Fruit fly (Drosophila melanogaster): Measurements from ENCODE around the gene Mpc1.

Gene Mpc1

DNA sequence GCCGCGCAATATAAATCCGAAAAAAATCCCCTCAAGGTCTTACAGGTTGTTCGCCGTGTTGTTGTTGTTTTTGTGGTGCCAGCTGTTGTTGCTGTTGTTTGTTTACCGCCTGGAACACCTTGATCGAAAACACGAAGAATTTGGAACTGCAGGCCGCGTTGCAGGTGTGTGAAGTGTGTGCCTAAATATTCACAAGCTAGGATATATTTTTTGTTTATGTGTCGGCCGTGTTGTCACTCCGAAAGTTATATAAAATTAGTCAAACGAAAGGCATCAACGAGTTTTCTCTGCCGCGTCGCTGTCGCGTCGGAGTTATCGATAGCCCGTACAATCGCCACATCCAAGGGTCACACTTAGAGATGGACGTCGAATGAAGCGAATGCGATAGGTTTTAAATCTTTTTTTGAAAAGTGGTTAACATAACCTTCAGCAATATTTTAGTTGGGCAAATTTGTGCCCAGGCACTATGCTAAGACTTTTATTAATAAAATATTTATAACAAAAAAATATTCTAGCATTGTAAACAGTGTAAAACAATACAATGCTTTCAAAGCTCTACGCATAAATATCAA lies at the start of gene Mpc1:
Mpc1 (minus strand) TSS at position 314 of the 572 bp plus-strand sequence.
- TF ChIP-seq CG8478 (optimal IDR thresholded peaks at IDR 0.05) (no peak), CTCF (optimal IDR thresholded peaks at IDR 0.05) (no peak)

DNA sequence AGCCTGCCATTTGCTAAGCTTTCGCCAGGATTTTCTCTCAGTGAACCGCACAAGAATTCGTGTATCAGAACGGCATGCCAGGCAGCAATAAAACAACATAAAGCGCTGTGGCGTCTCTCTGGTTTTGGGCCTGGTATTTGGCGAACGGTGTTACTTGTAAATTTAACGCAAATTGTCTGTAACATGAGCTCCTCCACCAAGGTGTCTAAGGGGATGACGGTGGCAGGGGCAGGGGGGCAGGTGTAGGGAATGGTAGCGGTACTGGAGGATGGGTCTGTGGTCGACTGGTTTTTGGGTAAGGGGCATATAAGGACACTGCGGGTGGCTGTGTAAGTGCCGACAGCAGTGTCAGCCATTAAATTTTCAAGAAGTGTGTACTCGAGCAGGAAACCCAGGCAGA lies 36.4 kb upstream of the Mpc1 start:
- TF ChIP-seq CG8478 (optimal IDR thresholded peaks at IDR 0.05) (no peak), CTCF (optimal IDR thresholded peaks at IDR 0.05) (no peak)

DNA sequence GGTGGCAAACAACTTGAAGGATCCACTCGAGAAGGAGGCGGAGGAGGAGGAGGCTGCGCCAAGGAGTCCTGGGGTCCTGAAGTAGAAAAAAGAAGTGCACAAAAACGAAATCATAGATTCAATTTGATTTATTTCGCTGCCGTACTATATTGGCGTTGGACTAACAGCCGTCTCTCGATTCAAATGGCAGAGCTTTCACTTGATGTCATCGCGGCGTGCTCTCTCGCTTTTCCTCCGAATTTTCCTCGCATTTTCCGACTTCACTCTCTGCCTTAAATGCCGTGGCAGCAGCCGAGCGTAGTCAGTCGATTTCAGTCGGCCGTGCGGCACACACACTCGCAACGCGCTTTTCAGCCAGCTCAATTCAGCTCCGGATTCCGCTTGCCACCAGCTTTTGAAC lies 21.4 kb upstream of the Mpc1 start, which contains the start of gene CG43732:
CG43732 (plus strand) TSS at position 301 of the 400 bp plus-strand sequence.
- TF ChIP-seq CTCF (optimal IDR thresholded peaks at IDR 0.05) (no peak), CG8478 (optimal IDR thresholded peaks at IDR 0.05) (no peak)

DNA sequence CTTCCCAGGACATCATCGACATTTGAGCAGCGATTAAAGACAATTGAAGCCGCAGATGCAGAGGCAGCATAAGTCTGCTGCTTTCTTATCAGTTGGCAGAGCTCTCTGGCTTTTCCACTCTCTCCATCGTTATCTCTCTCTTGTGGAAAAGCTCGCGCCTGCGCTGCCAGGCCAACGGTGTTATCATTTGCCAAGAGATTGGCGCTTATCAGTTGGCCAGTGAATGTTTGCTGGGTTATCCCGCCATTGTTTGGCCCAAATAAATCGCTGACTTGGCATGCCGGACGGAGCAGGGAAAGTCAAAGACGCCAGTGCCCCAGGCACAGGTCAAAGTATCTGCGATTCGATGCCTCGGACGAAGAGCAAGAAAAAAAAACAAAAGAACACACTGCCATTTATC lies 20.7 kb upstream of the Mpc1 start:
- no peak for TF ChIP-seq CG8478 (optimal IDR thresholded peaks at IDR 0.05)
- no peak for TF ChIP-seq CTCF (optimal IDR thresholded peaks at IDR 0.05)

DNA sequence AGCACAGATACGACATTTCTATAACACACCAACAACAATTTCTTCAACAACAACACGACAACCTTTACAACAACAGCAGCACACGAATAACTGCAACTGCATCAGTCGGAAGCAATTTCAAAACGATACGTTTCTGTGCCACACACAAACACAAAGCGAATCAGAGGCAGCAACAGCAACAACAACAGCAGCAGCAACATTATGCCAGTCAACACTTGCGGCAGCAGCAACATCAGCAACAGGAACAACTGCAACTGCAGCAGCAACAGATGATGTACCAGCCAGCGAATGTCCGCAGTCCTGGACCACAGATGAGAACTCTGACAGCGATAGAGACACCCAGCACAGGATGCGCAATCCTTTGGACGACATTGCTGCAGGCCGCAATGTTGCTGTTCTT lies 18.8 kb upstream of the Mpc1 start:
- no peak for TF ChIP-seq CG8478 (optimal IDR thresholded peaks at IDR 0.05)
- TF ChIP-seq CTCF (optimal IDR thresholded peaks at IDR 0.05): no peak

DNA sequence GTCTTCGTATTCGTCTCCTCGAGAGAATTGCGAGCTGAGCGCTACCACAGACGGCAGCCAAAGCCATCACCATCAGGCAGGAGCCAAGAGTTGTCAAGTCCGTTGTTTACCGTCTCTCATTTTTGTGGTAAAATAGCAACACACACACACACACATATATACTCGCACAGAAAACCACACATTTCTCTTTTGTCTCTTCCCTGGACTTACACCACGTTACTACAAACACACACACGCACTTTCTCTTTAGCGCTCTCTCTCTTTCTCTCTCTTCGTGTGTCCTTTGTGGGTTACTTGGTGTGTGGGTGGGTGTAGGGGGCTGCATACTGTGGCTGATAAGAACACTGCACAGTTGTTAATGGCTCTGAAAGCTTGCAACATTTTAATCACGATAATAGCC lies 3.3 kb upstream of the Mpc1 start:
- TF ChIP-seq CTCF (optimal IDR thresholded peaks at IDR 0.05): no peak
- TF ChIP-seq CG8478 (optimal IDR thresholded peaks at IDR 0.05): no peak

DNA sequence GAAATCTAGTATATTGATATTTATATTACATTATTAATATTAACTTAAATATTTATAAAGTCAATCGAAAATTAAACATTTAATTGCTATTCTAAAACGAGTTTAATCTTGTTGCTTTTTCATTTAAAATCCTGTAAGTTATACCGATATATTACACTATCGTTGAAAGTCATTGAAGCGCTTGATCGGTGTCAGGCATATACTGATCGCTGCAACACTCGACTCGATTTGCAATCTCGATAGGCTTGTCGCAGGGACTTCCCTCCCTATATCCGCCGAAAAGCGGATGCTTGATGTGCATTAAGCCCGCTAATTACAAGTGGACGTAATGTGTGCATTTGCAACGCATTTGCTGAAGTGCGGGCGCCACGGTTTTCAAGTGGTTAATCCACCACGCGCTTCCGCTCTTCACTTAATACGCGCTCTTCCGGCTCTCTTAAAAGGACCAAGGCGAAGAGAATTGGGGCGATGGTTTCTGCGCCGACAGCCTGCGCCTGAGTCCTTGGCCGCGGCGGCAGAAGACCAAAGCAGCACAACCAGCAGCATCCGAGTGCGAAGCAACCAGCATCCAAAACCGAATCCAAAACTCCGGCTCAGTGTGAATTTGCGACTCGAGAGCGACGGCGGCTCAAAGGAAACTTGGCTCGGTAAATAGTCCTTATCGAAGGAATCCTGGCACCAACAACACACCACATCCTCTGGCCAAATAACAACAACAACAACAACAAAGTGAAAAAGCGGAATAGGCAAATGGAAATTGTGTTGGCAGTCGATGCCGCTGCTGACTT lies 653 bp upstream of the Mpc1 start, which contains the start of gene CG42613:
CG42613 (plus strand) TSS at position 279 of the 788 bp plus-strand sequence.
- TF ChIP-seq CTCF (optimal IDR thresholded peaks at IDR 0.05) (peak in 1 of 2 experiments; percentile 12), CG8478 (optimal IDR thresholded peaks at IDR 0.05) (no peak)

DNA sequence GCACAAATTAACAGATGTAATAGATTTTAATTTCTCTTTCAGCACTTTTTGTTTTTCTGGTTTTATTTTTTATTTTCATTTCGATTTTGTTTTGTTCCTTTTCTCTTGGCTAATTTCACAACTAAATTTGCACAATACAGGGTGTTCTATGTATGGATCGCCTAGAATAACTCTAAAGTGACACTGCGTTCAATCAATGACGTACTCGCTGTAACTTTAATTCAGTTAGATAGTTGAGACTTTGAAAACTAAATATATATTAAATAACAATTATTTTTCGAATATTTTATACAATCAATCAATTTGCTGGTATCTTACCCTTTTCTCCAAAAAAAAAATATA lies 3.9 kb downstream of the Mpc1 start:
- TF ChIP-seq CG8478 (optimal IDR thresholded peaks at IDR 0.05) (no peak), CTCF (optimal IDR thresholded peaks at IDR 0.05) (no peak)

DNA sequence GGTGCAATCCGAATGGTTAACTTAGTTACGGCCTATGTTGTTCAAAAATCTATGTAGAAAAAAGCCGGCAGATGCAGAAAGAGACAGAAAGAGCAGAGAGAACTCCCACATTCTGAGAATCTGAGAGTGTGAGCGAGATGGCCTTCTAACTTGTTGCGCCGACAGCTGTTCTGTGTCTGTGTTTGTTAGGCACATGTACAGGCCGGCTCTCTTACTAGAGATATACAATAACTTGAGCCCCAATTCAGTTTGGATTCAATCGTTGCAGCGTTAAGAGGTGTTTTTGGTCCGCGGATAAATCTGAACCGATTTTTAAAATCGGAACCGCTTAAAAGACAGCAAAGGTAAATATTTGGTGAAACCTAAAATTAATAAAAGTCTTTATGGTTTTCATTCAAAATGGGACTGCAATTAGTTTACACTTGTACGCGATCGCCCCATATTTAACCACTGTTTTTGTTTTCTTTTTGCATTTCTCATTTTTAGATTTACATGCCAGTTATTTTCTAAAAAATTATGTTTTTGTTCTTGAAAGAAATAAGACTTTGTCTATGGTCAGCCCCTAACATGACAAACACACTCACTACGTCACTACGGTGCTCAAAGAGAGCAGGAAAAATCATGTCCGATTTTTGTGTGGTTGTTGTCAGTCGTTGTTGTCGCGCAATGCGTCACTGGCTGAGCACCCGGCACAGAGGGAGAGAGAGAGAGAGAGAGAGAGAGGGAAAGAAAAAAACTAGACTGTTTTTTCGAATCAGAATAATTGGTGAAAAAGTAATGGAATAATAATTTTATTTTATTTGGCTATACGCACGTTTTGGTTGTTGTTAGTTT lies 4.4 kb downstream of the Mpc1 start:
- TF ChIP-seq CG8478 (optimal IDR thresholded peaks at IDR 0.05) (no peak), CTCF (optimal IDR thresholded peaks at IDR 0.05) (no peak)

DNA sequence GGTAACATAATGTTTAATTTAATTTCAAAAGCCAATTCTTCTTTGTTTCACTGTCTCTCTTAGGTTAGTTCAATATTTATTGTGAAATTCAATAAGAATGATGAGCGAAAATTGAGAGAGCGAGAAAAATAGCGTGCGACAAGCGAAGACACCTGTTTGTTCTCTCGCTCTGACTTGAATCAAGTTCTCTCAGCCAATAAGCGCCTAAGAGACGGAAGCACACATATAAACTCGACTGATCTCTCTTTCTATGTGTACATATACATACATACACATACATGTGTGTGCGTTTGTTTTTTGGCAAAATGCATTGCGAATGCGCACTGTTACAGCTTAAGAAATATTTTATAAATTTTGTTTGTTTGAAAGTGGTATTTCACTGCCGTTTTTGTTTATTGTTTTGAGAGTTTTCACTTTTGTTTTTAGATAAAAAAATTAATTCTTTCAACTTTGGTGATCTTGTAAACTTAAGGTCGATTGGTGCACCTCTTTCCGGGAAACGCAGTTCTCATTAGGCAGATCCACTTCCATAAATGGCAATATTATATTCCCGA lies 5.2 kb downstream of the Mpc1 start:
- TF ChIP-seq CG8478 (optimal IDR thresholded peaks at IDR 0.05) (no peak), CTCF (optimal IDR thresholded peaks at IDR 0.05) (no peak)

DNA sequence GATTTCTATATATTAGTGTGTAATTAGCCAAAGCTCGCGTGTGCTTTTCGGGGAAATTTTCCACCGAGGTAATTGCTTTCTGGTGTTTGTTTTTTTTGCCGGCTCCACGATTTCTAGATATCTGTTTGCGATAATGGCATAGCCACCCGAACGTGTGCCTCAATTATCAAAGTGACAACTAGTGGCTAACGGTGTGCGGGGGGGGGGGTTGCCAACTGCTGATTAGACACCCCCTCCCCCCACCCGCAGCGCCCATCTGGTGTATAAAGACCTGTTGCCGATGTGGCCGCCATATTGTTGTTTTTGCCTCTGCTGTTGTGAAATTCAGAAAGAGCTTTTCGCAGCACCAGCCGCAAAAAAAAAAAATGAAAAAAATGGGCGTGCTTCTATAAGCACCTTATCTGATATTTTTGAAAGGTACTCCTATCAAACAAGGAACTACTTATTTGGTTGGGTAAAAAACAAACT lies 9.6 kb downstream of the Mpc1 start:
- TF ChIP-seq CTCF (optimal IDR thresholded peaks at IDR 0.05) (no peak), CG8478 (optimal IDR thresholded peaks at IDR 0.05) (no peak)

DNA sequence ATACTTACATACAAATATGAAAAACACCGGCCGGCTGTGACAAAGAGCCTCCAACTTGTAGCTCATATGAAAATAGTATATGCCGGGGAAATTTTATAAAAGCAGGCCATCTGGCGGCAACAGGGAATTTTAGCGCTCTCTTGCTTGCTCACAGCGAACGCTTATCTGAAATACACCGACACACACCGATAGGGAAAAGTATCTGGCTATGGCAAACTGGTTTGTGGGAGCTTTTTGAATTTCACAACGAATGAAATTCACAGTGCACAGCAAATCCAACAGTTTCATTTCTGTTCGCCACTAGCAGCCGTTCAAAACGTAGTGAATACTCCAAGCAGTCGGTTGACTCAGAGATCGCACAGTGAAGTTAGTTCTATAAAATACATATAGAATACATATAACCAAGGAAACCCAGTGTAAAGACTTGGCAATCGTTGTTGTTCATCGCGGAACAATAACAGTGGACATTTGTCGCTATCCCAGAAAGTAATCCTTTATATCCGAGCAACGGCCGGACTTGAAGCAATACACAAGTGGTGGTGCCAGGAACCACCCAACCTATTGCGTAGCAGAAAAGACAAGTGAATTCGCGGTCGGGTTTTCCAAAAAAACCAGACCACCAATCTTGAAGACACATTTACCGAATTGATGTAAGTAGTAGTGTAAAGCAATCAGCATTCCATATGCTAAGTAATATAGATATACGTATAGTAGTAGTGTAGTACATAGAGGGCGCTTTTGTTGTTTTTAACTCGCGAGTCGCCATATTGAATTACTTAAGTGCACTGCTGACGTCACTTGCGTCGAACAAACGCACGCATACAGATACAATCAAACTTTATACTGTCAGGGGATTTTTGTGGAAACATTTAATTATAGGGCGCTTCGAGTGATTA lies 10.2 kb downstream of the Mpc1 start:
- peak; percentile 68 to 71 for TF ChIP-seq CTCF (optimal IDR thresholded peaks at IDR 0.05)
- TF ChIP-seq CG8478 (optimal IDR thresholded peaks at IDR 0.05): no peak

DNA sequence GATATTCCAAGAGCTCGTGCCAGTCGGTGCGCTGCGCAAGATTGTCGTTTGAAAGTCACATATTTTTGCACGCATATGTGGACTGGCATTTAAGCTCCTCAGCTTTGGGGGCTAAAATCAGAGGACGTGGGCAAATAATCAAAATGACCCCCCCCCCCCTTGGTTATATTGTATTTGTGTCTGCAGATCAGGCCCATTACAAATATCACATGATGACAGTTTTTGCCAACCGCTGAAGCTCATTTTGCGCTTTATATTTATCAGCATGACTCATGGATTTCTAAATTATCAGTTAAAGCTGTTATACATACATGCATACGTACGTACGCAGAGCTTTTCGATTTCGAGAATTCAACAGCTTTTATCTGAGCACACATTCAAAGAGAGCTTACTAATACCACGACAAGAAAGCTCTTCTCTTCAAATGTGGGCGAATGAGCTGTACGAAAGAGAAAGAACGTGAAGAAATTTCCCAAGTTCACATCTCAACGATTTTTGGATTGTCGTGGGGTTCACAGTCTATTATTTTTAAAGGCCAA lies 11.7 kb downstream of the Mpc1 start:
- TF ChIP-seq CTCF (optimal IDR thresholded peaks at IDR 0.05): no peak
- TF ChIP-seq CG8478 (optimal IDR thresholded peaks at IDR 0.05): no peak

DNA sequence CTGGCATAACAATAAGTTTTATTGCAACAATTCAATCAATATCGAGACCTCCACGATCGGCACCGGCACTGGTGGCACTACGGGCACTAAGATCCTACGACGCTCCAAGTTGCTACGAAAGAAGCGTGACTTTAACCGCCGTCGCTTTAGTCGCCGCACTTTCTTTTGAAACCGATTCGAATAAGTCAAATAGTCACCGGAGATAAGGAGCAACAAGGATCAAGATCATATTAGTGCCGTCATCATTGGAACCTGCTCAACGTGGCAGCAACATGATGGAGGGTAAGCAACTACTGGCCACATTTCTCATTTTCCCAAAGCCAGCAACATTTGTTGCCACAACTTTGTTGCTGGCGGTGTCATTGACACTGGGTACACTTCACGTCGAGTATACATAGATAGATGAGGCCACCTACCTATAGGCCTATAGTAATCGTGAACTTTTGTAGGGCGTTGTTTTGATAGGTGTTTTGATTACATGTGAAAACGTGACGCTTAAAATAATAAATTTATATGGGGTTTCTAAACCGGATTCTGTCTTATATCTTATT lies 12.7 kb downstream of the Mpc1 start:
- no peak for TF ChIP-seq CG8478 (optimal IDR thresholded peaks at IDR 0.05)
- no peak for TF ChIP-seq CTCF (optimal IDR thresholded peaks at IDR 0.05)
